Fruit fly (Drosophila melanogaster): ENCODE measurements around the gene Polr2G.

- no peak for TF ChIP-seq CG8478 (optimal IDR thresholded peaks at IDR 0.05)
- TF ChIP-seq CTCF (optimal IDR thresholded peaks at IDR 0.05): no peak
Observed at dm6 chr3R:15205223-15205622, 17.8 kb downstream of the Polr2G start.
